Worm (Caenorhabditis elegans) whole organism, mixed stage, embryonic: ENCODE data around the gene mec-1.

Experiments used
- M03D4.4 ChIP-seq: sonication (generic microtip); optimal IDR thresholded peaks from 2 replicates; lab custom pipeline; 2017; ENCODE audit warnings: mild to moderate bottlenecking, missing genetic modification characterization, missing compliant biosample characterization
- bed-3 ChIP-seq: fragments of 200-800 bp; sonication (Bioruptor generic); optimal IDR thresholded peaks from 3 replicates; lab custom pipeline; 2018; ENCODE audit warnings: mild to moderate bottlenecking, missing genetic modification characterization, moderate library complexity, missing compliant biosample characterization
- blmp-1 ChIP-seq: fragments of 150-350 bp; optimal IDR thresholded peaks from 2 replicates; lab custom pipeline; 2014; ENCODE audit warnings: missing biosample characterization, missing genetic modification characterization
- ceh-39 ChIP-seq: fragments of 150-350 bp; optimal IDR thresholded peaks from 2 replicates; lab custom pipeline; 2014; ENCODE audit warnings: missing biosample characterization, missing genetic modification characterization
- ceh-43 ChIP-seq: fragments of 200-800 bp; sonication (Bioruptor generic); optimal IDR thresholded peaks from 2 replicates; lab custom pipeline; 2018; ENCODE audit warnings: mild to moderate bottlenecking, missing genetic modification characterization, moderate library complexity, missing compliant biosample characterization
- ceh-83 ChIP-seq: fragments of 200-800 bp; sonication (Bioruptor generic); optimal IDR thresholded peaks from 2 replicates; lab custom pipeline; 2018; ENCODE audit warnings: mild to moderate bottlenecking, missing genetic modification characterization, missing compliant biosample characterization
- cnd-1 ChIP-seq: fragments of 200-800 bp; sonication (Bioruptor generic); optimal IDR thresholded peaks from 2 replicates; lab custom pipeline; 2018; ENCODE audit warnings: mild to moderate bottlenecking, missing genetic modification characterization, missing compliant biosample characterization
- drap-1 ChIP-seq: fragments of 200-800 bp; sonication (Bioruptor generic); optimal IDR thresholded peaks from 3 replicates; lab custom pipeline; 2018; ENCODE audit warnings: mild to moderate bottlenecking, missing genetic modification characterization, missing compliant biosample characterization
- elt-1 ChIP-seq: sonication (generic microtip); optimal IDR thresholded peaks from 2 replicates; lab custom pipeline; 2017; ENCODE audit warnings: missing genetic modification characterization, mild to moderate bottlenecking, missing compliant biosample characterization, antibody characterized with exemption, moderate library complexity, borderline replicate concordance; ENCODE audit not compliant: insufficient read depth
- elt-3 ChIP-seq: fragments of 150-350 bp; optimal IDR thresholded peaks from 2 replicates; lab custom pipeline; 2014; ENCODE audit warnings: missing biosample characterization, missing genetic modification characterization
- ham-2 ChIP-seq: fragments of 200-800 bp; sonication (Bioruptor generic); optimal IDR thresholded peaks from 2 replicates; lab custom pipeline; 2018; ENCODE audit warnings: mild to moderate bottlenecking, missing genetic modification characterization, missing compliant biosample characterization
- hlh-1 ChIP-seq: fragments of 150-350 bp; optimal IDR thresholded peaks from 2 replicates; lab custom pipeline; 2014; ENCODE audit warnings: missing biosample characterization, missing genetic modification reagents, missing genetic modification characterization
- lin-13 ChIP-seq: fragments of 150-350 bp; optimal IDR thresholded peaks from 2 replicates; lab custom pipeline; 2014; ENCODE audit warnings: missing biosample characterization, missing genetic modification characterization
- lin-32 ChIP-seq: fragments of 200-800 bp; sonication (Bioruptor generic); optimal IDR thresholded peaks from 2 replicates; lab custom pipeline; 2018; ENCODE audit warnings: mild to moderate bottlenecking, missing genetic modification characterization, missing compliant biosample characterization
- lsy-2 ChIP-seq: fragments of 150-350 bp; optimal IDR thresholded peaks from 2 replicates; lab custom pipeline; 2014; ENCODE audit warnings: missing biosample characterization, missing genetic modification characterization
- mab-5 ChIP-seq: fragments of 150-350 bp; optimal IDR thresholded peaks from 2 replicates; lab custom pipeline; 2014; ENCODE audit warnings: missing biosample characterization, missing genetic modification characterization
- mep-1 ChIP-seq: fragments of 150-350 bp; optimal IDR thresholded peaks from 2 replicates; lab custom pipeline; 2017; ENCODE audit warnings: missing biosample characterization, missing genetic modification reagents, missing genetic modification characterization, inconsistent platforms
- mls-2 ChIP-seq: sonication (generic microtip); optimal IDR thresholded peaks from 2 replicates; lab custom pipeline; 2016; ENCODE audit warnings: mild to moderate bottlenecking, missing genetic modification characterization, moderate library complexity, missing compliant biosample characterization
- nhr-12 ChIP-seq: fragments of 150-350 bp; optimal IDR thresholded peaks from 2 replicates; lab custom pipeline; 2014; ENCODE audit warnings: missing biosample characterization, missing genetic modification characterization
- nhr-2 ChIP-seq: fragments of 150-350 bp; optimal IDR thresholded peaks from 2 replicates; lab custom pipeline; 2014; ENCODE audit warnings: missing biosample characterization, missing genetic modification characterization
- nhr-28 ChIP-seq: fragments of 150-350 bp; optimal IDR thresholded peaks from 2 replicates; lab custom pipeline; 2014; ENCODE audit warnings: missing biosample characterization, missing genetic modification characterization
- nhr-76 ChIP-seq: sonication (generic microtip); optimal IDR thresholded peaks from 2 replicates; lab custom pipeline; 2017; ENCODE audit warnings: missing biosample characterization, missing genetic modification characterization
- pha-4 ChIP-seq: fragments of 150-350 bp; optimal IDR thresholded peaks from 2 replicates; lab custom pipeline; 2018; ENCODE audit warnings: missing biosample characterization, missing genetic modification reagents, missing genetic modification characterization
- sem-2 ChIP-seq: fragments of 200-800 bp; sonication (Bioruptor generic); optimal IDR thresholded peaks from 2 replicates; lab custom pipeline; 2018; ENCODE audit warnings: mild to moderate bottlenecking, missing genetic modification characterization, missing compliant biosample characterization
- snpc-4 ChIP-seq: fragments of 150-350 bp; optimal IDR thresholded peaks from 2 replicates; lab custom pipeline; 2014; ENCODE audit warnings: missing biosample characterization, missing genetic modification characterization
- sptf-1 ChIP-seq: sonication (generic microtip); optimal IDR thresholded peaks from 2 replicates; lab custom pipeline; 2017; ENCODE audit warnings: mild to moderate bottlenecking, missing genetic modification characterization, moderate library complexity, missing compliant biosample characterization
- tbx-8 ChIP-seq: fragments of 200-800 bp; sonication (Bioruptor generic); optimal IDR thresholded peaks from 2 replicates; lab custom pipeline; 2018; ENCODE audit warnings: mild to moderate bottlenecking, missing genetic modification characterization, moderate library complexity, missing compliant biosample characterization
- unc-120 ChIP-seq: sonication (generic microtip); optimal IDR thresholded peaks from 2 replicates; lab custom pipeline; 2017; ENCODE audit warnings: missing genetic modification characterization, missing compliant biosample characterization; ENCODE audit not compliant: poor library complexity, severe bottlenecking
- unc-39 ChIP-seq: fragments of 150-350 bp; optimal IDR thresholded peaks from 2 replicates; lab custom pipeline; 2014; ENCODE audit warnings: missing biosample characterization, missing genetic modification characterization
- unc-62 ChIP-seq: fragments of 150-350 bp; optimal IDR thresholded peaks from 2 replicates; lab custom pipeline; 2014; ENCODE audit warnings: missing biosample characterization, missing genetic modification reagents, missing genetic modification characterization
- zip-8 ChIP-seq: fragments of 150-350 bp; optimal IDR thresholded peaks from 2 replicates; lab custom pipeline; 2014; ENCODE audit warnings: missing biosample characterization, missing genetic modification characterization
- ztf-11 ChIP-seq: fragments of 150-350 bp; optimal IDR thresholded peaks from 2 replicates; lab custom pipeline; 2014; ENCODE audit warnings: missing biosample characterization, missing genetic modification characterization

Gene mec-1

ce11 chrV:6989626-6990138 lies 33.3 kb downstream of the mec-1 start, which contains the start of gene nhr-140:
nhr-140 (minus strand) TSS chrV:6989676.
- TF ChIP-seq elt-1 (tag; lab: Kevin White, UChicago) (peak; percentile 93), cnd-1 (tag; lab: Kevin White, UChicago) (no peak)

- TF ChIP-seq nhr-76 (tag; lab: Kevin White, UChicago) (no peak), nhr-12 (tag; lab: Kevin White, UChicago) (no peak), blmp-1 (no peak), elt-3 (tag; lab: Kevin White, UChicago) (no peak), pha-4 (tag; lab: Kevin White, UChicago) (no peak)
Observed at ce11 chrV:6991771-6992170, 35.4 kb downstream of the mec-1 start, which contains the start of gene nhr-162. nhr-162 (minus strand) TSS chrV:6991871.

- TF ChIP-seq mls-2 (tag; lab: Kevin White, UChicago), result no peak
- no peak for TF ChIP-seq ceh-43 (GFP tag; lab: Kevin White, UChicago)
- no peak for TF ChIP-seq blmp-1
- TF ChIP-seq M03D4.4 (tag; lab: Kevin White, UChicago), result no peak
- TF ChIP-seq ceh-83 (GFP tag; lab: Kevin White, UChicago), result no peak
- no peak for TF ChIP-seq lin-32 (GFP tag; lab: Kevin White, UChicago)
- no peak for TF ChIP-seq ham-2 (GFP tag; lab: Kevin White, UChicago)
- no peak for TF ChIP-seq ztf-11
- no peak for TF ChIP-seq unc-62
- no peak for TF ChIP-seq unc-120
- TF ChIP-seq hlh-1, result no peak
- TF ChIP-seq bed-3 (GFP tag; lab: Kevin White, UChicago), result no peak
- TF ChIP-seq nhr-2 (tag; lab: Kevin White, UChicago), result no peak
- TF ChIP-seq ceh-39 (tag; lab: Kevin White, UChicago), result no peak
- no peak for TF ChIP-seq drap-1 (GFP tag; lab: Kevin White, UChicago)
- TF ChIP-seq nhr-12 (tag; lab: Kevin White, UChicago), result no peak
- no peak for TF ChIP-seq lin-13
- TF ChIP-seq pha-4 (tag; lab: Kevin White, UChicago), result no peak
- TF ChIP-seq sem-2 (GFP tag; lab: Kevin White, UChicago), result no peak
- TF ChIP-seq nhr-28 (tag; lab: Kevin White, UChicago), result no peak
- TF ChIP-seq, all 35 proteins: peak for 0
Observed at ce11 chrV:6993999-6994398, 37.7 kb downstream of the mec-1 start.

- TF ChIP-seq zip-8 (tag; lab: Kevin White, UChicago) (peak; percentile 22), lin-32 (GFP tag; lab: Kevin White, UChicago) (no peak)
Observed at ce11 chrV:6997041-6997552, 40.8 kb downstream of the mec-1 start, which contains the start of gene nhr-107. nhr-107 (minus strand) TSS chrV:6997091.

- TF ChIP-seq unc-39 (tag; lab: Kevin White, UChicago), result no peak
- no peak for TF ChIP-seq snpc-4 (tag; lab: Kevin White, UChicago)
- no peak for TF ChIP-seq lsy-2
- no peak for TF ChIP-seq nhr-2 (tag; lab: Kevin White, UChicago)
Observed at ce11 chrV:6998303-6998884, 42.1 kb downstream of the mec-1 start, which contains the start of gene nhr-42. nhr-42 (plus strand) TSS chrV:6998819.

- TF ChIP-seq zip-8 (tag; lab: Kevin White, UChicago), result peak; percentile 71
- TF ChIP-seq nhr-2 (tag; lab: Kevin White, UChicago), result no peak
- TF ChIP-seq, all 35 proteins: peak for 1
Observed at ce11 chrV:7000734-7001133, 44.4 kb downstream of the mec-1 start.

ce11 chrV:7003850-7004249 lies 47.5 kb downstream of the mec-1 start, which contains the start of gene srab-4:
srab-4 (plus strand) TSS chrV:7004150.
- TF ChIP-seq elt-1 (tag; lab: Kevin White, UChicago), result no peak
- TF ChIP-seq tbx-8 (GFP tag; lab: Kevin White, UChicago), result no peak
- no peak for TF ChIP-seq cnd-1 (tag; lab: Kevin White, UChicago)
- TF ChIP-seq nhr-76 (tag; lab: Kevin White, UChicago), result no peak
- no peak for TF ChIP-seq mep-1 (tag; lab: Kevin White, UChicago)
- no peak for TF ChIP-seq lin-13
- no peak for TF ChIP-seq M03D4.4 (tag; lab: Kevin White, UChicago)
- TF ChIP-seq mab-5 (tag; lab: Kevin White, UChicago), result no peak
- TF ChIP-seq pha-4 (tag; lab: Kevin White, UChicago), result no peak
- TF ChIP-seq unc-120, result no peak
- no peak for TF ChIP-seq ztf-11
- TF ChIP-seq nhr-28 (tag; lab: Kevin White, UChicago), result no peak
- no peak for TF ChIP-seq zip-8 (tag; lab: Kevin White, UChicago)
- TF ChIP-seq sptf-1, result no peak
- TF ChIP-seq unc-62, result no peak
- no peak for TF ChIP-seq ceh-83 (GFP tag; lab: Kevin White, UChicago)
- TF ChIP-seq hlh-1, result no peak
- TF ChIP-seq nhr-2 (tag; lab: Kevin White, UChicago), result no peak
- TF ChIP-seq ham-2 (GFP tag; lab: Kevin White, UChicago), result no peak
- no peak for TF ChIP-seq snpc-4 (tag; lab: Kevin White, UChicago)
